Worm (Caenorhabditis elegans): Measurements from ENCODE around the gene C29F5.8.
A peak's percentile ranks its signal among the peaks of the same experiment; 100 is the strongest.

C29F5.8 gene

ce11 chrII:6347341-6348118 is 41.3 kb downstream of the C29F5.8 start, which contains the start of gene lgg-1:
Gene lgg-1 (minus strand): TSS chrII:6347719.
- TF ChIP-seq T07F8.4 (tag; optimal IDR thresholded peaks at IDR 0.05) (no peak), lin-35 (GFP tag; optimal IDR thresholded peaks at IDR 0.05) (peak in 1 of 3 experiments; percentile 60), lin-54 (GFP tag; optimal IDR thresholded peaks at IDR 0.05) (peak; percentile 48), F52B5.7 (tag; optimal IDR thresholded peaks at IDR 0.05) (peak; percentile 56), lir-1 (GFP tag; conservative IDR thresholded peaks at IDR 0.05) (0 out of 2 replicates have a peak, but pooled peaks have one; percentile 5), ceh-40 (GFP tag; IDR thresholded peaks at IDR 0.05) (0 out of 2 replicates have a peak, but pooled peaks have one; percentile 16), ccch-3 (GFP tag; optimal IDR thresholded peaks at IDR 0.05) (no peak), cebp-1 (GFP tag; IDR thresholded peaks at IDR 0.05) (peak; percentile 87), cebp-1 (tag; optimal IDR thresholded peaks at IDR 0.05) (peak; percentile 96), zim-3 (tag; optimal IDR thresholded peaks at IDR 0.05) (peak; percentile 57), lag-1 (GFP tag; IDR thresholded peaks at IDR 0.05) (0 out of 2 replicates have a peak, but pooled peaks have one; percentile 35), egrh-3 (GFP tag; IDR thresholded peaks at IDR 0.05) (peak; percentile 29; the same call in 1 of the 2 replicates), unc-62 (GFP tag; optimal IDR thresholded peaks at IDR 0.05) (no peak), chd-7 (tag; optimal IDR thresholded peaks at IDR 0.05) (peak; percentile 81), egl-44 (GFP tag; IDR thresholded peaks at IDR 0.05) (no peak; the same call in 1 of the 2 replicates), snpc-3.4 (tag; optimal IDR thresholded peaks at IDR 0.05) (no peak), madf-6 (GFP tag; IDR thresholded peaks at IDR 0.05) (peak; percentile 33; the same call in 1 of the 2 replicates), Y79H2A.3 (GFP tag; conservative IDR thresholded peaks at IDR 0.05) (0 out of 2 replicates have a peak, but pooled peaks have one; percentile 6), bed-2 (GFP tag; IDR thresholded peaks at IDR 0.05) (peak; percentile 54; the same call in 1 of the 2 replicates), snpc-4 (GFP tag; optimal IDR thresholded peaks at IDR 0.05) (no peak), snpc-4 (tag; optimal IDR thresholded peaks at IDR 0.05) (peak in 3 of 4 experiments; percentile 1 to 12 (median 10)), B0019.2 (GFP tag; conservative IDR thresholded peaks at IDR 0.05) (peak; percentile 47), nhr-90 (tag; optimal IDR thresholded peaks at IDR 0.05) (peak; percentile 28), ztf-28 (GFP tag; IDR thresholded peaks at IDR 0.05) (no peak), cebp-2 (GFP tag; IDR thresholded peaks at IDR 0.05) (0 out of 2 replicates have a peak, but pooled peaks have one; percentile 63), nfyb-1 (GFP tag; IDR thresholded peaks at IDR 0.05) (peak; percentile 79), lin-40 (tag; optimal IDR thresholded peaks at IDR 0.05) (peak; percentile 11), Y53F4B.3 (GFP tag; IDR thresholded peaks at IDR 0.05) (no peak), hmg-1.2 (GFP tag; IDR thresholded peaks at IDR 0.05) (peak; percentile 52), F37B4.10 (GFP tag; IDR thresholded peaks at IDR 0.05) (no peak), ztf-3 (GFP tag; optimal IDR thresholded peaks at IDR 0.05) (peak; percentile 54), tbp1 (GFP tag; optimal IDR thresholded peaks at IDR 0.05) (peak; percentile 44), K12H6.12 (tag; optimal IDR thresholded peaks at IDR 0.05) (peak; percentile 68), ztf-6 (GFP tag; IDR thresholded peaks at IDR 0.05) (0 out of 2 replicates have a peak, but pooled peaks have one; percentile 23), Y67H2A.10 (GFP tag; conservative IDR thresholded peaks at IDR 0.05) (peak; percentile 18; the same call in 1 of the 2 replicates), ZK185.1 (tag; optimal IDR thresholded peaks at IDR 0.05; ENCODE audit: poor library complexity, severe bottlenecking) (peak; percentile 72), attf-3 (GFP tag; conservative IDR thresholded peaks at IDR 0.05) (no peak), let-526 (GFP tag; IDR thresholded peaks at IDR 0.05) (peak; percentile 78; the same call in 1 of the 2 replicates), ama-1 (optimal IDR thresholded peaks at IDR 0.05) (peak; percentile 98), ama-1 (GFP tag; optimal IDR thresholded peaks at IDR 0.05) (no peak), F57A8.1 (GFP tag; optimal IDR thresholded peaks at IDR 0.05) (peak; percentile 0), rpc-1 (optimal IDR thresholded peaks at IDR 0.05) (no peak), rpc-1 (tag; optimal IDR thresholded peaks at IDR 0.05) (no peak), dpl-1 (GFP tag; optimal IDR thresholded peaks at IDR 0.05) (peak; percentile 40), lin-26 (GFP tag; IDR thresholded peaks at IDR 0.05) (peak; percentile 56), egl-18 (GFP tag; IDR thresholded peaks at IDR 0.05) (0 out of 2 replicates have a peak, but pooled peaks have one; percentile 28), ekl-4 (GFP tag; IDR thresholded peaks at IDR 0.05) (0 out of 2 replicates have a peak, but pooled peaks have one; percentile 71)

Measured in whole organism, young adult.